Worm (Caenorhabditis elegans): ENCODE measurements around the gene clec-63.

ce11 chrII:12925551-12925950 lies 30.1 kb downstream of the clec-63 start, which contains the start of gene F58G1.8:
- TF ChIP-seq nhr-25 (tag; optimal IDR thresholded peaks at IDR 0.05) = no peak
- TF ChIP-seq aly-2 (tag; optimal IDR thresholded peaks at IDR 0.05) = no peak
- no peak for TF ChIP-seq ZK546.5 (tag; optimal IDR thresholded peaks at IDR 0.05)
- TF ChIP-seq daf-12 (tag; optimal IDR thresholded peaks at IDR 0.05) = no peak
- no peak for TF ChIP-seq ceh-28 (tag; optimal IDR thresholded peaks at IDR 0.05)
- TF ChIP-seq elt-1 (tag; optimal IDR thresholded peaks at IDR 0.05) = no peak

All from whole organism, L3 larva.